Worm (Caenorhabditis elegans) whole organism, early embryonic: Measurements from ENCODE around the gene fut-4.

Source experiments
- flt-1 ChIP-seq: fragments of 200-800 bp; sonication (Bioruptor generic); IDR thresholded peaks from 2 replicates; pipeline ENCODE4 v1.3.6; 2022; ENCODE audit warnings: missing genetic modification characterization, missing compliant biosample characterization
- hmg-4 ChIP-seq: fragments of 200-800 bp; sonication (Bioruptor generic); optimal IDR thresholded peaks from 2 replicates; lab custom pipeline; 2018; ENCODE audit warnings: mild to moderate bottlenecking, missing genetic modification characterization, missing compliant biosample characterization
- pes-1 ChIP-seq: fragments of 200-800 bp; sonication (Bioruptor generic); IDR thresholded peaks from 2 replicates; pipeline ENCODE4 v1.3.6; 2022; ENCODE audit warnings: missing genetic modification reagents, missing genetic modification characterization, missing compliant biosample characterization
- tbx-37 ChIP-seq: fragments of 200-800 bp; sonication (Bioruptor generic); conservative IDR thresholded peaks from 2 replicates; pipeline ENCODE4 v1.3.6; 2022; ENCODE audit warnings: missing genetic modification reagents, missing genetic modification characterization, missing compliant biosample characterization

ce11 chrII:2787849-2788248 lies 34.5 kb downstream of the fut-4 start:
- TF ChIP-seq pes-1 (GFP tag; lab: Robert Waterston, UW) = no peak
- no peak for TF ChIP-seq flt-1 (GFP tag; lab: Robert Waterston, UW)
- no peak for TF ChIP-seq hmg-4 (GFP tag; lab: Kevin White, UChicago)
- no peak for TF ChIP-seq tbx-37
